Worm (Caenorhabditis elegans) whole organism, L3 larva: ENCODE measurements around the gene Y71H2AM.3.

Experiments used
- R02D3.7 ChIP-seq: fragments of 150-350 bp; optimal IDR thresholded peaks from 2 replicates; lab custom pipeline; 2014; ENCODE audit warnings: missing biosample characterization, missing genetic modification characterization
- fos-1 ChIP-seq: fragments of 150-350 bp; optimal IDR thresholded peaks from 2 replicates; lab custom pipeline; 2014; ENCODE audit warnings: missing biosample characterization, missing genetic modification characterization
- lin-39 ChIP-seq: fragments of 150-350 bp; optimal IDR thresholded peaks from 2 replicates; lab custom pipeline; 2018; ENCODE audit warnings: missing biosample characterization, missing genetic modification reagents, missing genetic modification characterization
- mdl-1 ChIP-seq: fragments of 150-350 bp; optimal IDR thresholded peaks from 2 replicates; lab custom pipeline; 2014; ENCODE audit warnings: missing biosample characterization, missing genetic modification characterization
- nfya-1 ChIP-seq: sonication (generic microtip); optimal IDR thresholded peaks from 2 replicates; lab custom pipeline; 2017; ENCODE audit warnings: missing genetic modification characterization, mild to moderate bottlenecking, missing compliant biosample characterization, antibody characterized with exemption, moderate library complexity; ENCODE audit not compliant: insufficient read depth
- nhr-11 ChIP-seq: fragments of 150-350 bp; optimal IDR thresholded peaks from 2 replicates; lab custom pipeline; 2014; ENCODE audit warnings: missing biosample characterization, missing genetic modification characterization
- nhr-237 ChIP-seq: fragments of 150-350 bp; optimal IDR thresholded peaks from 2 replicates; lab custom pipeline; 2014; ENCODE audit warnings: missing biosample characterization, missing genetic modification characterization
- nhr-28 ChIP-seq: fragments of 150-350 bp; optimal IDR thresholded peaks from 2 replicates; lab custom pipeline; 2014; ENCODE audit warnings: missing biosample characterization, missing genetic modification characterization
- nhr-76 ChIP-seq: fragments of 150-350 bp; sonication (generic microtip); optimal IDR thresholded peaks from 5 replicates; lab custom pipeline; 2014; ENCODE audit warnings: missing biosample characterization, missing genetic modification characterization
- nhr-77 ChIP-seq: fragments of 150-350 bp; optimal IDR thresholded peaks from 2 replicates; lab custom pipeline; 2014; ENCODE audit warnings: missing biosample characterization, missing genetic modification characterization
- snpc-4 ChIP-seq: fragments of 150-350 bp; optimal IDR thresholded peaks from 2 replicates; lab custom pipeline; 2014; ENCODE audit warnings: missing biosample characterization, missing genetic modification characterization
- ztf-11 ChIP-seq: fragments of 150-350 bp; optimal IDR thresholded peaks from 2 replicates; lab custom pipeline; 2014; ENCODE audit warnings: missing biosample characterization, missing genetic modification characterization
- ztf-4 ChIP-seq: fragments of 150-350 bp; optimal IDR thresholded peaks from 2 replicates; lab custom pipeline; 2014; ENCODE audit warnings: missing biosample characterization, missing genetic modification characterization

DNA sequence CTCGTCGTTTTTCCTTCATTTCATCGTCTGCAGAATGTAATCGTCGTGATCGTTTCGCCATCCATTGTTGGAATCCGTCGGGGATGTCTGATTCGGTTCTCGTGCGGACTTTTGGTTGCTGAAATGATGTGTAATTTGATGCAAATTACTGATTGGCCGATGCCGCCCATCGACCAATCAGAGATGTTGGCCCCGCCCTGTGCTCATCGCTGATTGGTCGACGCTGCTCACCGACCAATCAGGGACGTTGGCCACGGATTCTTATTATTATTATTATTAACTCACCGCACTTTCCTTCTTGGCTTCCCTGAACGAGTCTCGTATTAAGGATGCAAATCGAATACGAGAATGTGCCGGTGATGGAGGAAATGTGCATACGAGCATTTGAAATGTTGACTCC is 11.2 kb upstream of the Y71H2AM.3 start:
- no peak for TF ChIP-seq nhr-28 (tag; lab: Kevin White, UChicago)
- TF ChIP-seq ztf-11 (tag; lab: Kevin White, UChicago), result no peak
- TF ChIP-seq mdl-1, result no peak
- TF ChIP-seq nhr-237 (tag; lab: Kevin White, UChicago), result no peak
- no peak for TF ChIP-seq nhr-76 (tag; lab: Kevin White, UChicago)
- peak; percentile 95 for TF ChIP-seq nfya-1 (tag; lab: Kevin White, UChicago)
- no peak for TF ChIP-seq R02D3.7 (tag; lab: Kevin White, UChicago)
- no peak for TF ChIP-seq fos-1
- TF ChIP-seq nhr-77 (tag; lab: Kevin White, UChicago), result no peak
- TF ChIP-seq lin-39, result no peak
- no peak for TF ChIP-seq snpc-4 (tag; lab: Kevin White, UChicago)
- TF ChIP-seq ztf-4 (tag; lab: Kevin White, UChicago), result no peak
- no peak for TF ChIP-seq nhr-11 (tag; lab: Kevin White, UChicago)
